Worm (Caenorhabditis elegans) whole organism, midembryonic: Measurements from ENCODE around the gene F38H4.5.
A peak's percentile ranks its signal among the peaks of the same experiment; 100 is the strongest.

ENCODE experiments used
- T22C8.4 ChIP-seq: fragments of 200-800 bp; sonication (Bioruptor generic); IDR thresholded peaks from 2 replicates; pipeline ENCODE4 v1.3.6; 2022; ENCODE audit warnings: missing genetic modification characterization, missing compliant biosample characterization
- cog-1 ChIP-seq: sonication (generic microtip); optimal IDR thresholded peaks from 2 replicates; lab custom pipeline; 2016; ENCODE audit warnings: missing genetic modification characterization, missing compliant biosample characterization
- flt-1 ChIP-seq: fragments of 200-800 bp; sonication (Bioruptor generic); IDR thresholded peaks from 2 replicates; pipeline ENCODE4 v1.3.6; 2022; ENCODE audit warnings: missing genetic modification characterization, missing compliant biosample characterization
- klf-2 ChIP-seq: fragments of 200-800 bp; sonication (Bioruptor generic); conservative IDR thresholded peaks from 2 replicates; pipeline ENCODE4 v1.3.6; 2022; ENCODE audit warnings: missing genetic modification reagents, missing genetic modification characterization, missing compliant biosample characterization
- med-1 ChIP-seq: sonication (generic microtip); optimal IDR thresholded peaks from 2 replicates; lab custom pipeline; 2017; ENCODE audit warnings: missing genetic modification characterization, mild to moderate bottlenecking, missing compliant biosample characterization, antibody characterized with exemption, missing genetic modification reagents; ENCODE audit not compliant: insufficient read depth
- ref-1 ChIP-seq: fragments of 200-800 bp; sonication (Bioruptor generic); conservative IDR thresholded peaks from 2 replicates; pipeline ENCODE4 v1.3.6; 2022; ENCODE audit warnings: missing genetic modification reagents, missing genetic modification characterization, missing compliant biosample characterization
- tab-1 ChIP-seq: fragments of 200-800 bp; sonication (Bioruptor generic); IDR thresholded peaks from 2 replicates; pipeline ENCODE4 v1.3.6; 2022; ENCODE audit warnings: missing genetic modification characterization, missing compliant biosample characterization
- ztf-23 ChIP-seq: fragments of 200-800 bp; sonication (Bioruptor generic); IDR thresholded peaks from 2 replicates; pipeline ENCODE4 v1.3.6; 2022; ENCODE audit warnings: missing genetic modification reagents, missing genetic modification characterization, missing compliant biosample characterization
- ztf-29 ChIP-seq: fragments of 200-800 bp; sonication (Bioruptor generic); IDR thresholded peaks from 2 replicates; pipeline ENCODE4 v1.3.6; 2022; ENCODE audit warnings: missing genetic modification reagents, missing genetic modification characterization, missing compliant biosample characterization

Gene F38H4.5

DNA sequence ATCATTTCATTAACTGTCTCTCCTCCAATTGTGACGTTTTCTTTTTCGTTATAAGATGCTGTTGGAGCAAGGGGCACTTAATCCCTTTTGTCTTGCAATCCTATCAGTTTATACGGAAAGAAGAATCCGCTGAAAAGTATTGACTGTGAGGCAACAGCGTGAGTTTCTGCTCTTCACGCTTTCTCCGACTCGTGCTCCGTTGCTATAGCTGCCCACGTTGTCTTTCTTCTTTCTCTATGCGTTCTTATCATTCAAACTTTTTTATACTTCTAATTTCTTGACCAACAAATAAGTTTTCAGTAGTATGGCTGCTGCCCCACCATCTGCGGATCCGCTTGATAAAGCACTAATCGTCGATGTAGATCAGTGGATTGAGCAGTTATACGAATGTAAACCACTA lies 6.2 kb downstream of the F38H4.5 start, which contains the start of gene let-92:
Gene let-92, plus strand, starts transcription at position 301 of the 400 bp plus-strand sequence.
- TF ChIP-seq ztf-29 (GFP tag; lab: Robert Waterston, UW) (no peak), flt-1 (GFP tag; lab: Robert Waterston, UW) (no peak), cog-1 (no peak), ref-1 (GFP tag; lab: Robert Waterston, UW) (no peak), med-1 (no peak), tab-1 (no peak), T22C8.4 (GFP tag; lab: Robert Waterston, UW) (no peak), ztf-23 (no peak), klf-2 (GFP tag; lab: Robert Waterston, UW) (no peak)

DNA sequence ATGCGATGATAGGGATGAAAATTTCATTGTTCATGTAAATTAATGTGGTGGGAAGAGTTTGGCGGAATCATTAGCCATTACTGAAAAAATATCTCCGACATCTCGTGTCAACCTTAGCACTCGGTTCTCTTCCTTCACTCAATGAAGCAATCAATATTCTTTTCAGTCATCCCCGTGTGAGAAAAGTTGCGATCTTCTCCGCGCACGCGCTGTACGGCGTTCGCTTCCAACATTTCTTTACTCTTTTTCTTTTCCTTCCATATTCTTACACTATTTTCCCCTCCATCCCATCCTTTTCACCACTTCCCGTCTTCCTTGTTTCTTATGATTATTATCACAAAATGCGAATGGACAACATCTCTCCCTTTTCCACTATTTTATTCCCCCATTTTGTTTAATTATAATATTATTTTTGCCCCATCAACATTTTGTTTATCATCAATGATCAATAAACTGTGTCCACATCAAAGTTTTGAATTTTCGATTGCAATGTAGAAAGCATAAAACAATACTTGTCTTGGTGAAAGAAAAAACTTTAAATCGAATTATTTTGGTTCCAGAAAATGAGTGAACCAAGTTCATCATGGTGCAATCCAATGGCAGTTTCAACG lies 8.1 kb downstream of the F38H4.5 start, which contains the start of gene mob-1:
Gene mob-1, plus strand, starts transcription at position 561 of the 611 bp plus-strand sequence.
- no peak for TF ChIP-seq ztf-29 (GFP tag; lab: Robert Waterston, UW)
- no peak for TF ChIP-seq ztf-23
- TF ChIP-seq klf-2 (GFP tag; lab: Robert Waterston, UW), result no peak
- no peak for TF ChIP-seq ref-1 (GFP tag; lab: Robert Waterston, UW)
- no peak for TF ChIP-seq tab-1
- no peak for TF ChIP-seq cog-1
- TF ChIP-seq flt-1 (GFP tag; lab: Robert Waterston, UW), result no peak

- TF ChIP-seq med-1 (no peak), flt-1 (GFP tag; lab: Robert Waterston, UW) (no peak), klf-2 (GFP tag; lab: Robert Waterston, UW) (no peak), ztf-23 (no peak), ref-1 (GFP tag; lab: Robert Waterston, UW) (no peak), ztf-29 (GFP tag; lab: Robert Waterston, UW) (no peak), tab-1 (no peak), T22C8.4 (GFP tag; lab: Robert Waterston, UW) (no peak), cog-1 (no peak)
Observed at ce11 chrIV:11863428-11863827, 11.4 kb downstream of the F38H4.5 start.

DNA sequence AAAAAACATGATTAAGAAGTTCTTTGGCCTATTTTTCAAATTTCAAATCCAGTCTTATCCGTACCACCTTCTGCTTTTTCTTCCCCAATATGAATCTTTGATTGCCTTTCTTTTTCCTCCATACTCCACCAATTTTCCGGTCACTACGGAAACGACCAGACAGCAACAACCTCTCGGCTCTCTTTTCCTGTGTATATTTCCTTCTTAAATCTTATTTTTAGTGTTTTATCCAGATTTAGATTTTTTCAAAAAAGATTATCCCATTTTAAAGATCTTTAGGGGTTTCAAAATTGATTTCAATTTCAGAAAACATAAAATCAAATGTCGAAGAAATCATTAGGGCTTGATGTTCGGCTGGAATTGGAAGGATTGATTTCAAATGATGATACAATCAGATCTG lies 12.2 kb downstream of the F38H4.5 start, which contains the start of gene trpa-1:
Gene trpa-1, plus strand, starts transcription at position 301 of the 400 bp plus-strand sequence.
- TF ChIP-seq ztf-29 (GFP tag; lab: Robert Waterston, UW), result no peak
- TF ChIP-seq ref-1 (GFP tag; lab: Robert Waterston, UW), result no peak
- TF ChIP-seq tab-1, result no peak
- no peak for TF ChIP-seq ztf-23
- no peak for TF ChIP-seq klf-2 (GFP tag; lab: Robert Waterston, UW)
- TF ChIP-seq med-1, result no peak
- TF ChIP-seq flt-1 (GFP tag; lab: Robert Waterston, UW), result no peak
- TF ChIP-seq T22C8.4 (GFP tag; lab: Robert Waterston, UW), result no peak
- TF ChIP-seq cog-1, result no peak

- TF ChIP-seq ztf-23 (no peak), flt-1 (GFP tag; lab: Robert Waterston, UW) (no peak), ref-1 (GFP tag; lab: Robert Waterston, UW) (no peak), ztf-29 (GFP tag; lab: Robert Waterston, UW) (no peak), klf-2 (GFP tag; lab: Robert Waterston, UW) (no peak), cog-1 (no peak), tab-1 (no peak)
Observed at ce11 chrIV:11867652-11868232, 15.8 kb downstream of the F38H4.5 start.

ce11 chrIV:11868452-11868851 lies 16.5 kb downstream of the F38H4.5 start:
- TF ChIP-seq flt-1 (GFP tag; lab: Robert Waterston, UW), result no peak
- TF ChIP-seq tab-1, result no peak
- TF ChIP-seq ztf-29 (GFP tag; lab: Robert Waterston, UW), result no peak
- TF ChIP-seq cog-1, result no peak
- no peak for TF ChIP-seq T22C8.4 (GFP tag; lab: Robert Waterston, UW)
- no peak for TF ChIP-seq ref-1 (GFP tag; lab: Robert Waterston, UW)
- TF ChIP-seq klf-2 (GFP tag; lab: Robert Waterston, UW), result no peak
- TF ChIP-seq ztf-23, result no peak
- TF ChIP-seq med-1, result no peak

ce11 chrIV:11871083-11871482 lies 19.1 kb downstream of the F38H4.5 start:
- TF ChIP-seq flt-1 (GFP tag; lab: Robert Waterston, UW) (no peak), ztf-23 (0 out of 2 replicates have a peak, but pooled peaks have one; percentile 15)

DNA sequence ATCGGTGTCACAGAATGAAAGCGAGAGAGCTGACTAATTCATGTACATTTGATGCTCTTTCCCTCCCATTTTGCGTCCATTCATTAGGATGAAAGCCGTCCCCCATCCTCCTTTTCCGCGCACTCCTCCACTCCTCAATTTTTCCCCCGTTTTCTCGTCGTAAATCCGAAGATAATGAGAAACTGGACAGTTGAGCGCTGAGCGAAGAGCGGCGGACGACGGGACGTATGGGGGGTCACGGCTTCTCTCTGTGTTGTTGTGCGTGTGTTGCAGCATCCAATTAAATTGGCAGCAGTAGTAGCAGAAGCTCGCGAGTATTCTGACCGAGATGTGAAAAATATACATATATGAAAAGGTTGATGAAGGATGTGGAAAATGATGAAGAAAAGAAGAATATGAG lies 19.9 kb downstream of the F38H4.5 start:
- TF ChIP-seq T22C8.4 (GFP tag; lab: Robert Waterston, UW) (no peak), tab-1 (0 out of 2 replicates have a peak, but pooled peaks have one; percentile 9), ref-1 (GFP tag; lab: Robert Waterston, UW) (no peak), ztf-29 (GFP tag; lab: Robert Waterston, UW) (no peak)

ce11 chrIV:11877674-11878073 lies 25.7 kb downstream of the F38H4.5 start, which contains the start of gene pph-2:
pph-2 (minus strand) TSS chrIV:11877774.
- TF ChIP-seq ref-1 (GFP tag; lab: Robert Waterston, UW), result no peak

DNA sequence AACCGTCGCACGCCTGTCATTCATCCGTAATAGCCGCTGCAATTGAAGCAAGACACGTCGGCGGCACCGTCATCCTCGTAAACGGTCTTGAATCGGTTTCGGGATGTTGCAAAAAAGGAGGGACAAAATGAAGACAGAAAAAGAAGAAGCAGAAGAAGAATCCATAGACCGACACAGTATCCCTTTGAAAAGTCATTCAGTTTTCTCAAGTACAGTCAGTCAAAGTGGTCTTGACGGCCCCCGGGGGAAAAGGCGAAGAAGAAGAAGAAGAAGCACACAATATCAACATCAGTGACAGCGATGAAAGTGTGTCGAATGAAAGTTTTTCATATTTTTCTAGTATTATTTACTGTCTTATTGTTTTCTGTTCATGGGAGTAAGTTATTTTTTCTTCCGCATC lies 26.3 kb downstream of the F38H4.5 start, which contains the start of gene cutl-27:
Gene cutl-27, plus strand, starts transcription at position 301 of the 400 bp plus-strand sequence.
- TF ChIP-seq ztf-29 (GFP tag; lab: Robert Waterston, UW) (no peak), ref-1 (GFP tag; lab: Robert Waterston, UW) (no peak), ztf-23 (no peak), flt-1 (GFP tag; lab: Robert Waterston, UW) (no peak), T22C8.4 (GFP tag; lab: Robert Waterston, UW) (no peak), klf-2 (GFP tag; lab: Robert Waterston, UW) (no peak), med-1 (no peak), cog-1 (no peak), tab-1 (no peak)
